Fruit fly (Drosophila melanogaster): Measurements from ENCODE around the gene Hipk.

Gene Hipk

DNA sequence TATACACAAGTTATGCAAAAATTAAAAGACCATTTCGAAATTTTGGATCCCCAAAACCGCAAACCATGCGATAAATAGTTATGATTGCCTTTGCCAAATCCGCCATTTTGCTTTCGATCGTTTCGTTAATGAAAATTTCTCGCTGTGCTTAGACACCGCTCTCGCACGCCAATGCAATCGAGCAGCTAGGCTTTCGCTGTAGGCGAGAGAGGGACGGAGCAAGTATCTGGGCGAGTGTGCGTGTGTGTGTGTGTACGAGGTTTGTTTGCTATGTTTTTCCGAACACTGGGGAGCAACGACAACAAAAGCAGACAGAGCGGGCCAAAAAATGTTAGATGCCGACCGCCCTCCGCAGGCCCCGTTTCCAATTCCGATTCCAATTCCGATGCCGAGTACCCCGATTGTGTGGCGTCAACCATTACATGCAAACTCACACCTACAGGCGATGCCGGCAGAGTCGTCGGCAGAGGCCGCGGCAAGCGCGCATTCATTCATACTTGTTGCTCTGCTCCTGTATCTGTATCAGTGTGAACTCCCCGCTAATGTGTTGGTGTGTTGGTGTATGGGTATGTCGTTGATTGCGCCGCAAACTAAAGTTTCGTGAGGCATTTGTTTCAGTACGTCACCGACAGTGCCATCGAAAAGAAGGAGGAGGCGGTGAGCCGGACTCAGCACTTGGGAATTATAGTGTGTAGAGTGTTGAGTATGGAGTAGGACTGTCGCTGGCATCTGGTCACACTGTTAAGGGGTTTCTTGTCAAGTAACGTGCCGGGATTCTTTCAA lies 85.2 kb downstream of the Hipk start:
- no peak for TF ChIP-seq ttk (optimal IDR thresholded peaks at IDR 0.05)
- no peak for TF ChIP-seq h (optimal IDR thresholded peaks at IDR 0.05)
- no peak for TF ChIP-seq Myc (optimal IDR thresholded peaks at IDR 0.05)
- no peak for TF ChIP-seq Sin3A (optimal IDR thresholded peaks at IDR 0.05)
- no peak for TF ChIP-seq psq (optimal IDR thresholded peaks at IDR 0.05)
- no peak for TF ChIP-seq insv (optimal IDR thresholded peaks at IDR 0.05)

DNA sequence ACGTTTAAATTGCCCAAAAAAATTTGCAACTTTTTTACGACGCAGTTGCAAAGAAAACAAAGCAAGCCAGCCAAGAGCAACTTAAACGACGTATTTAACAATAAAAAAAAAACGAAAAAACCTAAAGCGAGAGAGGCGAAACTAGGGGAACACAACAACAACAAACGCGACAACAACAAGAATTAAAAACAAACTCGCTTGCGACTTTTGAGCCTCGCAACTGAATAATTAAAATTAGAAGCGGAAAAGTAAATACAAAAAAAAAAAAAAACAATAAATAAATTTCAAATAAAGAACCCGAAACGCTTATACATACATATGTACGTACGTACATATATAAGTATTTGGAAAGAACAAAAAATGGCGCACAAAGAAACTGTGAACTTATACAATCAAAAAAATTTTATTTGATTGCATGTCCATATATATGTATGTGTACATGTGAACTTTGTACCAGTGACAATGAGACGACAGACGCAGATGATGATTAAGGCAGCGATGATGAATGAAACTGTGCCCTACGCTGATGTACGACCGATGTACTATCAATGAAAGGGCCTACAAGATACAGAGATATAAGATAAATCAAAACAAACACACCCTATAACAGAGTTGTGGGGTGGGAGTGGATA lies 85.9 kb downstream of the Hipk start:
- no peak for TF ChIP-seq h (optimal IDR thresholded peaks at IDR 0.05)
- TF ChIP-seq Myc (optimal IDR thresholded peaks at IDR 0.05): no peak
- TF ChIP-seq ttk (optimal IDR thresholded peaks at IDR 0.05): no peak
- no peak for TF ChIP-seq psq (optimal IDR thresholded peaks at IDR 0.05)
- no peak for TF ChIP-seq Sin3A (optimal IDR thresholded peaks at IDR 0.05)
- TF ChIP-seq insv (optimal IDR thresholded peaks at IDR 0.05): no peak

DNA sequence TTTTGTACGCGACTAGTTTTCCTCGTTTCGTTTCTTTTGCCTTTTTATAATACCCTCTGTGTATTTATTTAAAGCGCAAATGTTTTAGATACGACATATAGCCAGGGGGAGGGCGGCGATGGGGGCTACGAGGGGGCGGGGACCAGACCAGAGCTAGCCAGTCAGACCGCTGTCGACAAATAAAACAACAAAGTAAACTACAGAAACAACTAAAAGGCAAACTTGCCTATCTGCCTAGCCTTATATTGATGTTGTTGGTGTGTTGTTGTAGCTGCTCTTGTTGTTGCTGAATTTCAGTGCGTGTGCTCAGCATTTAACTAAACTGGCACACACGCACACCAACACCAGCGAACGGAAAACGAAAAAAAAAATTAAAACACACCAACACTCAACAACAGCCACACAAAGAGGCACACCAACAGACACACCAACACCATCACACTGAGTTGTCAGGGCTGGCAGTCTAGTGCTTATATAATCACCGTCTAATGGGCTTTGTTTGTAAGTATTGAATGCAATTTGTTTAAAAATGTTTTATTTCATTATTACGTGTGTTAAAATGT lies 86.6 kb downstream of the Hipk start:
- no peak for TF ChIP-seq Sin3A (optimal IDR thresholded peaks at IDR 0.05)
- TF ChIP-seq Myc (optimal IDR thresholded peaks at IDR 0.05): no peak
- TF ChIP-seq ttk (optimal IDR thresholded peaks at IDR 0.05): no peak
- TF ChIP-seq psq (optimal IDR thresholded peaks at IDR 0.05): no peak
- TF ChIP-seq h (optimal IDR thresholded peaks at IDR 0.05): no peak
- TF ChIP-seq insv (optimal IDR thresholded peaks at IDR 0.05): no peak

DNA sequence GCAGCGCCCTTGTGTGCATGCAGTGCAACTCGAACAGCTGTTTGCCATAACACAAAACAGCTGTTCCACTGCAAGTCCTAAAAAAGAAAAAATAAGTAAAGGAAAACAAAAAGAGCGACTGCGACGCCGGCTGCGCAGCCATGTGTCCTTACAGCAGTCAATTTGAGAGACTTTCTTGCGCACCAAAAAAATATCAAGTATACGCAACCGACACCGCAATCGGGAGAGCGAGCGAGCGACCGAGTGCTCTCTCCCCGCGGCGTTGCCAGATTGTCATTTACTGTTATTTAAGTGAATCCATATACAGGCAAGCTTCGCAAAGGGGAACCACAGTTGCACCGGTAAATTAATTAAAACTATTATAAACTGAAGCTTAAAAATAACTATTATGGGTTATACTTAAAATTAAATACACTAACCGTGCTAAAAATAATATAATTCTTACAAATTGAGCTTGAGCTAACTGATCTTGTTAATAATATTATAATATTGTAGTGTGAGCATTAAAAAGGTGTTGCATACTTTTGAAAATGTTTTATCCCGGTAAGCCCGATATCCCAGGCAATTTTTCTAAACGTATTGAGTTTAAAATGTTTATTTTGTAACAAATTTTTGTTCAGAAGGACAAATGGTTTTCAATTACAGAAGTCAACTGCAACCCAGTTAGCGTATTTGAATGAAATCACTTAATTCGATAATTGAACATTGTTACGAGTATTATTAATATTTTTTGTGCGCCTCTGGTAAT lies 87.2 kb downstream of the Hipk start:
- no peak for TF ChIP-seq ttk (optimal IDR thresholded peaks at IDR 0.05)
- TF ChIP-seq Myc (optimal IDR thresholded peaks at IDR 0.05): no peak
- TF ChIP-seq h (optimal IDR thresholded peaks at IDR 0.05): no peak
- TF ChIP-seq insv (optimal IDR thresholded peaks at IDR 0.05): no peak
- TF ChIP-seq psq (optimal IDR thresholded peaks at IDR 0.05): no peak
- TF ChIP-seq Sin3A (optimal IDR thresholded peaks at IDR 0.05): no peak

DNA sequence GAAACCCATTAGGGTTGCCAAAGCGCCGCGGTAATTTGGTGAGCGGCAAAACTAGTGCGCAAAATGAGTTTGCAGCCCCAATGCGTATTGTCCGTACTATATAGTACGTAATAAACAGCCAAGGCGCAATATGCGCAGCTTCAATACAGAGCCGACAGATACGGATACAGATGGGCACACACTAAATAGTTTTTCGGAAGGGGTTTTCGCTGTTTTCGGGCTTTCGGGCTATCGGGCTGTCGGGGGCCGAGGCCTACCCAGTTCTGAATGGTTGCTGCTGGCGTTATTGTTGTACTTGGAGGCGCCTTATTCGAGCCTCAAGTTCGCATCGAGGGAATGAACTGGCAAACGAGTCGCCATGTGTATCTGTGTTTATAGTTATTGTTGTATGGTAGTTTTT lies 87.8 kb downstream of the Hipk start:
- TF ChIP-seq psq (optimal IDR thresholded peaks at IDR 0.05): no peak
- no peak for TF ChIP-seq ttk (optimal IDR thresholded peaks at IDR 0.05)

Measured in Kc167 (cell line).